Fruit fly (Drosophila melanogaster): Measurements from ENCODE around the gene CG5418.

Gene CG5418

dm6 chr2L:12468813-12469212, 15.8 kb upstream of the CG5418 start (continued):
- TF ChIP-seq sc (optimal IDR thresholded peaks at IDR 0.05) (no peak), sc (GFP tag; optimal IDR thresholded peaks at IDR 0.05) (no peak), CG8765 (GFP tag; IDR thresholded peaks at IDR 0.05) (no peak), CG9817 (tag; optimal IDR thresholded peaks at IDR 0.05) (no peak), H15 (GFP tag; IDR thresholded peaks at IDR 0.05) (no peak), ERR (GFP tag; optimal IDR thresholded peaks at IDR 0.05) (no peak), Optix (GFP tag; IDR thresholded peaks at IDR 0.05) (no peak), CG13624 (GFP tag; optimal IDR thresholded peaks at IDR 0.05) (peak; percentile 6), MBD-R2 (GFP tag; IDR thresholded peaks at IDR 0.05) (no peak; the same call in 1 of the 2 replicates), toy (GFP tag; IDR thresholded peaks at IDR 0.05) (no peak), Adf1 (GFP tag; IDR thresholded peaks at IDR 0.05) (0 out of 2 replicates have a peak, but pooled peaks have one; percentile 13), CG18262 (tag; optimal IDR thresholded peaks at IDR 0.05) (no peak), CG10147 (GFP tag; optimal IDR thresholded peaks at IDR 0.05) (peak; percentile 30), HmgZ (tag; optimal IDR thresholded peaks at IDR 0.05) (no peak), CG31388 (GFP tag; optimal IDR thresholded peaks at IDR 0.05) (no peak), CG17186 (GFP tag; optimal IDR thresholded peaks at IDR 0.05) (no peak), CG3163 (GFP tag; optimal IDR thresholded peaks at IDR 0.05) (no peak), row (GFP tag; IDR thresholded peaks at IDR 0.05) (no peak), lab (GFP tag; optimal IDR thresholded peaks at IDR 0.05) (peak; percentile 43), Blimp-1 (GFP tag; optimal IDR thresholded peaks at IDR 0.05) (no peak), prd (optimal IDR thresholded peaks at IDR 0.05) (no peak), prd (GFP tag; IDR thresholded peaks at IDR 0.05) (no peak), Dek (tag; optimal IDR thresholded peaks at IDR 0.05) (peak; percentile 29), Hand (GFP tag; optimal IDR thresholded peaks at IDR 0.05) (no peak), lmd (GFP tag; IDR thresholded peaks at IDR 0.05) (no peak), twi (tag; optimal IDR thresholded peaks at IDR 0.05) (no peak), Antp (GFP tag; optimal IDR thresholded peaks at IDR 0.05) (no peak), ash1 (GFP tag; optimal IDR thresholded peaks at IDR 0.05) (no peak), Pdp1 (GFP tag; optimal IDR thresholded peaks at IDR 0.05) (peak in 1 of 2 experiments; percentile 7), Ssrp (tag; optimal IDR thresholded peaks at IDR 0.05) (no peak), CG2678 (tag; optimal IDR thresholded peaks at IDR 0.05) (peak; percentile 25), pzg (GFP tag; optimal IDR thresholded peaks at IDR 0.05) (no peak), Med (GFP tag) (peak; percentile 13), lola (GFP tag; optimal IDR thresholded peaks at IDR 0.05) (no peak), CG32767 (GFP tag; IDR thresholded peaks at IDR 0.05) (no peak), CG10543 (GFP tag; optimal IDR thresholded peaks at IDR 0.05) (peak; percentile 3), chn (GFP tag; optimal IDR thresholded peaks at IDR 0.05) (no peak), Gsc (GFP tag; IDR thresholded peaks at IDR 0.05) (no peak), Oaz (GFP tag; IDR thresholded peaks at IDR 0.05) (no peak), Bgb (GFP tag; IDR thresholded peaks at IDR 0.05; ENCODE audit: partially characterized antibody) (no peak), Hmr (GFP tag; optimal IDR thresholded peaks at IDR 0.05) (peak; percentile 48), CG8290 (GFP tag; optimal IDR thresholded peaks at IDR 0.05) (no peak), CG8290 (tag; optimal IDR thresholded peaks at IDR 0.05) (peak in 1 of 2 experiments; percentile 52), Fer2 (tag; optimal IDR thresholded peaks at IDR 0.05) (no peak), phol (tag; optimal IDR thresholded peaks at IDR 0.05) (no peak), wdn (GFP tag; IDR thresholded peaks at IDR 0.05) (0 out of 2 replicates have a peak, but pooled peaks have one; percentile 28), CG13775 (GFP tag; optimal IDR thresholded peaks at IDR 0.05) (no peak), CG16815 (GFP tag; optimal IDR thresholded peaks at IDR 0.05) (no peak)
